Fruit fly (Drosophila melanogaster) whole organism, prepupa: Measurements from ENCODE around the gene CG14915.
A peak's percentile ranks its signal among the peaks of the same experiment; 100 is the strongest.

Experiments used
- CG1621 ChIP-seq: fragments of 200-800 bp; sonication (Bioruptor generic); optimal IDR thresholded peaks from 3 replicates; lab custom pipeline; 2018; ENCODE audit warnings: missing biosample characterization, mild to moderate bottlenecking, missing genetic modification characterization
- CG6854 ChIP-seq: fragments of 200-800 bp; sonication (Bioruptor generic); optimal IDR thresholded peaks from 2 replicates; lab custom pipeline; 2017; ENCODE audit warnings: missing biosample characterization, mild to moderate bottlenecking, missing genetic modification characterization
- Eip93F ChIP-seq: fragments of 200-800 bp; sonication (Bioruptor generic); optimal IDR thresholded peaks from 2 replicates; lab custom pipeline; 2016; ENCODE audit warnings: missing biosample characterization, mild to moderate bottlenecking, missing genetic modification characterization
- Ets96B ChIP-seq: fragments of 200-800 bp; optimal IDR thresholded peaks from 2 replicates; lab custom pipeline; 2019; ENCODE audit warnings: missing biosample characterization, mild to moderate bottlenecking, missing genetic modification characterization, moderate library complexity
- Sox14 ChIP-seq: fragments of 200-800 bp; sonication (Bioruptor generic); optimal IDR thresholded peaks from 3 replicates; lab custom pipeline; 2016; ENCODE audit warnings: missing biosample characterization, missing genetic modification characterization
- cyc ChIP-seq: fragments of 200-800 bp; sonication (Bioruptor generic); optimal IDR thresholded peaks from 3 replicates; lab custom pipeline; 2016; ENCODE audit warnings: missing biosample characterization, missing genetic modification characterization
- dsx ChIP-seq: fragments of 200-800 bp; optimal IDR thresholded peaks from 3 replicates; lab custom pipeline; 2019; ENCODE audit warnings: missing biosample characterization, mild to moderate bottlenecking, missing genetic modification characterization, moderate library complexity; ENCODE audit not compliant: poor library complexity, severe bottlenecking
- eg ChIP-seq: fragments of 200-800 bp; sonication (Bioruptor generic); IDR thresholded peaks from 3 replicates; pipeline ENCODE4 v1.3.6; 2022; ENCODE audit warnings: missing biosample characterization, missing genetic modification characterization
- fd59A ChIP-seq: fragments of 200-800 bp; sonication (Bioruptor generic); optimal IDR thresholded peaks from 2 replicates; lab custom pipeline; 2017; ENCODE audit warnings: missing biosample characterization, mild to moderate bottlenecking, missing genetic modification characterization, missing genetic modification reagents
- fd85E ChIP-seq: fragments of 200-800 bp; sonication (Bioruptor generic); optimal IDR thresholded peaks from 3 replicates; lab custom pipeline; 2016; ENCODE audit warnings: missing biosample characterization, missing genetic modification characterization
- salr ChIP-seq, 2 experiments: fragments of 200-800 bp; sonication (Bioruptor generic); optimal IDR thresholded peaks; 3 replicates each; lab custom pipeline; 2016 to 2018; ENCODE audit warnings: missing biosample characterization in 2 of 2, missing genetic modification characterization in 2 of 2, mild to moderate bottlenecking in 1 of 2

- TF ChIP-seq eg (peak; percentile 75; the same call in 2 of the 3 replicates), cyc (peak; percentile 64), fd59A (GFP tag; lab: Kevin White, UChicago) (no peak), fd85E (peak; percentile 17), Eip93F (GFP tag; lab: Kevin White, UChicago) (peak; percentile 66), CG6854 (GFP tag; lab: Kevin White, UChicago) (no peak), Ets96B (tag; lab: Kevin White, UChicago) (peak; percentile 35), salr (GFP tag; optimal IDR thresholded peaks at IDR 0.05; lab: Kevin White, UChicago) (peak in 1 of 2 experiments; percentile 37), dsx (peak; percentile 48), CG1621 (peak; percentile 39), Sox14 (GFP tag; lab: Kevin White, UChicago) (peak; percentile 66)
These were observed 26.0 kb upstream of the CG14915 start for dm6 chr2L:11044678-11045466.
